Worm (Caenorhabditis elegans) whole organism, L2 larva: ENCODE data around the gene sri-34.

ENCODE experiments used
- ZK546.5 ChIP-seq: sonication (generic microtip); optimal IDR thresholded peaks from 2 replicates; lab custom pipeline; 2017; ENCODE audit warnings: missing biosample characterization, missing genetic modification characterization
- ceh-16 ChIP-seq: fragments of 150-350 bp; optimal IDR thresholded peaks from 2 replicates; lab custom pipeline; 2014; ENCODE audit warnings: missing biosample characterization, missing genetic modification characterization
- fos-1 ChIP-seq: fragments of 150-350 bp; optimal IDR thresholded peaks from 2 replicates; lab custom pipeline; 2014; ENCODE audit warnings: missing biosample characterization, missing genetic modification characterization
- gmeb-1 ChIP-seq: fragments of 150-350 bp; optimal IDR thresholded peaks from 2 replicates; lab custom pipeline; 2014; ENCODE audit warnings: missing biosample characterization, missing genetic modification characterization
- lsy-2 ChIP-seq, 2 experiments: fragments of 150-350 bp in 1 of 2; sonication (generic microtip) in 1 of 2; optimal IDR thresholded peaks; 2 replicates each; lab custom pipeline; 2014 to 2017; ENCODE audit warnings: missing biosample characterization in 2 of 2, missing genetic modification characterization in 2 of 2
- mab-5 ChIP-seq: fragments of 150-350 bp; optimal IDR thresholded peaks from 2 replicates; lab custom pipeline; 2014; ENCODE audit warnings: missing biosample characterization, missing genetic modification characterization
- nhr-11 ChIP-seq: fragments of 150-350 bp; optimal IDR thresholded peaks from 2 replicates; lab custom pipeline; 2014; ENCODE audit warnings: missing biosample characterization, missing genetic modification characterization
- nhr-237 ChIP-seq: fragments of 150-350 bp; optimal IDR thresholded peaks from 2 replicates; lab custom pipeline; 2014; ENCODE audit warnings: missing biosample characterization, missing genetic modification characterization
- nhr-6 ChIP-seq: fragments of 150-350 bp; optimal IDR thresholded peaks from 2 replicates; lab custom pipeline; 2014; ENCODE audit warnings: missing biosample characterization, missing genetic modification characterization
- skn-1 ChIP-seq: sonication (generic microtip); optimal IDR thresholded peaks from 2 replicates; lab custom pipeline; 2017; ENCODE audit warnings: missing biosample characterization, missing genetic modification characterization
- unc-55 ChIP-seq: fragments of 150-350 bp; sonication (generic microtip); optimal IDR thresholded peaks from 3 replicates; lab custom pipeline; 2014; ENCODE audit warnings: missing biosample characterization, missing genetic modification reagents, missing genetic modification characterization
- unc-62 ChIP-seq: fragments of 150-350 bp; optimal IDR thresholded peaks from 2 replicates; lab custom pipeline; 2014; ENCODE audit warnings: missing biosample characterization, missing genetic modification reagents, missing genetic modification characterization
- zag-1 ChIP-seq: fragments of 150-350 bp; optimal IDR thresholded peaks from 2 replicates; lab custom pipeline; 2014; ENCODE audit warnings: missing biosample characterization, missing genetic modification characterization

ce11 chrII:3113934-3114333 lies 45.0 kb downstream of the sri-34 start, which contains the start of gene clec-123:
- TF ChIP-seq mab-5 (no peak), nhr-237 (tag; lab: Kevin White, UChicago) (no peak), unc-55 (GFP tag; lab: Kevin White, UChicago) (no peak), ceh-16 (tag; lab: Kevin White, UChicago) (no peak), zag-1 (tag; lab: Kevin White, UChicago) (no peak), skn-1 (tag; lab: Kevin White, UChicago) (no peak), lsy-2 (tag; optimal IDR thresholded peaks at IDR 0.05; lab: Kevin White, UChicago) (no peak), unc-62 (GFP tag; lab: Kevin White, UChicago) (no peak), nhr-11 (tag; lab: Kevin White, UChicago) (no peak), ZK546.5 (no peak), fos-1 (no peak), nhr-6 (no peak), gmeb-1 (tag; lab: Kevin White, UChicago) (no peak)
